Worm (Caenorhabditis elegans): ENCODE results near the gene T26E4.9.

DNA sequence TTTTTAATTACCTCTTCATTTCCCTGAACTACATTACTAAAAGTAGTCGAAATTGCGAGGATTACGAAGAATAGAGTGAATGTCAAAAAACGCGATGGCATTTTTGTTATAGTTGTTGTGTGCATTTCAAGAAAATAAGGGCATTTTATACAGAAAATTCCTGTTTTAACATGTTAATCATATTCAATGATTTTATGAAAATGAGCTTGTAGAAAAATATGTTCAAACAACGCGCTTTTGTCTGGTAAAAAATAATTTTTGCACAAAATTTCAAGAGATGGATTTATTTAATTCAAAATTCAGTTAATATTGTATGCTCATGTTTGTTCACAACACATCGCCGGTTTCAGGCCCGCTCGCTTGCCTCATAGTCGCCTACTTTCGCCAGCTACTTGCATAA, 4.4 kb downstream of the T26E4.9 start, which contains the start of gene T26E4.10:
- no peak for TF ChIP-seq nhr-25 (tag; optimal IDR thresholded peaks at IDR 0.05)
- TF ChIP-seq C34F6.9 (tag; optimal IDR thresholded peaks at IDR 0.05), result no peak
- TF ChIP-seq lsy-2 (tag; optimal IDR thresholded peaks at IDR 0.05), result no peak
- no peak for TF ChIP-seq mdl-1 (tag; optimal IDR thresholded peaks at IDR 0.05)
